Worm (Caenorhabditis elegans) whole organism, late embryonic: ENCODE results near the gene R05G9.5.

ENCODE experiments used
- F13H6.1 ChIP-seq: sonication (generic microtip); optimal IDR thresholded peaks from 2 replicates; lab custom pipeline; 2016; ENCODE audit warnings: missing genetic modification characterization, missing compliant biosample characterization
- ceh-2 ChIP-seq: sonication (generic microtip); optimal IDR thresholded peaks from 2 replicates; lab custom pipeline; 2016; ENCODE audit warnings: missing genotype, missing genetic modification characterization, missing compliant biosample characterization
- hlh-8 ChIP-seq: sonication (generic microtip); optimal IDR thresholded peaks from 2 replicates; lab custom pipeline; 2016; ENCODE audit warnings: missing genotype, missing genetic modification characterization, missing compliant biosample characterization
- pqm-1 ChIP-seq: sonication (generic microtip); optimal IDR thresholded peaks from 2 replicates; lab custom pipeline; 2016; ENCODE audit warnings: missing genetic modification characterization, missing compliant biosample characterization
- ztf-16 ChIP-seq: sonication (generic microtip); optimal IDR thresholded peaks from 2 replicates; lab custom pipeline; 2017; ENCODE audit warnings: missing genetic modification characterization, missing compliant biosample characterization

ce11 chrII:6523940-6524339 lies 23.9 kb upstream of the R05G9.5 start:
- TF ChIP-seq hlh-8 (tag; lab: Kevin White, UChicago) (no peak), pqm-1 (tag; lab: Kevin White, UChicago) (no peak), ztf-16 (no peak), F13H6.1 (tag; lab: Kevin White, UChicago) (no peak), ceh-2 (no peak)
